Worm (Caenorhabditis elegans): ENCODE measurements around the gene Y41E3.13.

DNA sequence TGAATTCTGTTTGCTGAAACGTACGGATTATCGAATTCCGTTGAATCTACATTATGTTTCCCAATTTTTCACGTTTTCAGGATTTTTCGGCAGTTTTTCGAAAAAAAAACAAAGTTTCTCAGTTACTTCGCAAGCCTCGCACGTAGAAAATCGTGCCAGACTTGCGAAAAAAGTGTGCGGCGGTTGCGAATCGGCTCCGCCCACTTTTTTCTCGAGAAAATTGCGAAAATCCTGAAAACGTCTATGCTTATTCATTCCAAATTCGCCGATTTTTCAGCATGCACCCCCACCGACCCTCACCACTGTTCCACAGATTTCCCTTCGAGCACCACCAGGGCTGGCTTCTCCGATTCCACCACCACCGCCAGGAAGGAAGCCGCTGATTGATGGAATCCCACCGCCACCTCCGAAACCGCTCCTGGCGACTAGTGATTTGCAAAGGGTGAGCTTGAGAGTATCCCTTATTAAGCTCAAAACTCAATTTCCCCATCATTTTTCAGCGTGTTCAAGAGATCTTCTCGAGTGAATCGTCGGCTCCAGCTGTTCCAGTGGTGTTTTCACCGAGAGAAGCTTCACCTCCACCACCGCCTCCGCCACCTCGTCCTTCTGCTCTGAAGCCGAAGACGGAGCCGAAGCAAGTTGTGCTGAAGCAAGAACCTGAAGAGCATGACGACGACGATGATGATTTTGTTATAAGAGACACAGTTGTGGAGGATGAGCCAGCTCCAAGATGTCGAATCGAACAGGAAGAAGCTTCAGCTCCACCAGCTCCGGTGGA is 15.7 kb upstream of the Y41E3.13 start:
- no peak for TF ChIP-seq efl-1 (GFP tag; optimal IDR thresholded peaks at IDR 0.05)
- TF ChIP-seq atf-7 (tag; optimal IDR thresholded peaks at IDR 0.05), result no peak
- TF ChIP-seq Y53G8AR.9 (GFP tag; conservative IDR thresholded peaks at IDR 0.05), result 0 out of 2 replicates have a peak, but pooled peaks have one; percentile 65
- TF ChIP-seq ztf-3 (GFP tag; optimal IDR thresholded peaks at IDR 0.05), result no peak
